Worm (Caenorhabditis elegans) whole organism, L4 larva: Measurements from ENCODE around the gene R107.5.

Experiments
- F37D6.2 ChIP-seq: sonication (generic microtip); optimal IDR thresholded peaks from 2 replicates; lab custom pipeline; 2016; ENCODE audit warnings: mild to moderate bottlenecking, missing genetic modification characterization, missing compliant biosample characterization
- F44E2.7 ChIP-seq: fragments of 200-800 bp; sonication (Bioruptor generic); IDR thresholded peaks from 2 replicates; pipeline ENCODE4 v2.1.2; 2022; ENCODE audit warnings: missing genetic modification characterization, missing compliant biosample characterization
- aly-2 ChIP-seq: sonication (generic microtip); optimal IDR thresholded peaks from 2 replicates; lab custom pipeline; 2018; ENCODE audit warnings: missing biosample characterization, missing genetic modification characterization
- ceh-28 ChIP-seq: fragments of 150-350 bp; optimal IDR thresholded peaks from 2 replicates; lab custom pipeline; 2014; ENCODE audit warnings: missing biosample characterization, missing genetic modification reagents, missing genetic modification characterization
- cey-2 ChIP-seq: sonication (generic microtip); optimal IDR thresholded peaks from 3 replicates; lab custom pipeline; 2017; ENCODE audit warnings: missing genetic modification characterization, mild to moderate bottlenecking, missing compliant biosample characterization, antibody characterized with exemption, borderline replicate concordance; ENCODE audit not compliant: insufficient read depth
- daf-16 ChIP-seq, 3 experiments: sonication (generic microtip); optimal IDR thresholded peaks; 2 replicates each; lab custom pipeline; 2016 to 2017; ENCODE audit warnings: missing genetic modification characterization in 3 of 3, missing genetic modification reagents in 3 of 3, mild to moderate bottlenecking in 2 of 3, missing compliant biosample characterization in 2 of 3, missing biosample characterization in 1 of 3, moderate library complexity in 1 of 3
- daf-8 ChIP-seq: fragments of 200-800 bp; sonication (Bioruptor generic); IDR thresholded peaks from 2 replicates; pipeline ENCODE4 v1.3.6; 2022; ENCODE audit warnings: missing genetic modification characterization, missing compliant biosample characterization
- dmd-6 ChIP-seq: fragments of 200-800 bp; sonication (Bioruptor generic); IDR thresholded peaks from 2 replicates; pipeline ENCODE4 v1.3.6; 2022; ENCODE audit warnings: missing genetic modification reagents, missing genetic modification characterization, missing compliant biosample characterization
- dmd-9 ChIP-seq: fragments of 200-800 bp; sonication (Bioruptor generic); IDR thresholded peaks from 2 replicates; pipeline ENCODE4 v1.3.6; 2022; ENCODE audit warnings: missing genetic modification reagents, missing genetic modification characterization, missing compliant biosample characterization
- duxl-1 ChIP-seq: sonication (generic microtip); optimal IDR thresholded peaks from 2 replicates; lab custom pipeline; 2016; ENCODE audit warnings: mild to moderate bottlenecking, missing genetic modification characterization, moderate library complexity, missing compliant biosample characterization; ENCODE audit not compliant: poor library complexity
- dve-1 ChIP-seq: sonication (generic microtip); optimal IDR thresholded peaks from 2 replicates; lab custom pipeline; 2017; ENCODE audit warnings: antibody characterized with exemption, mild to moderate bottlenecking, missing genetic modification characterization, missing compliant biosample characterization; ENCODE audit not compliant: insufficient read depth
- gei-8 ChIP-seq: fragments of 200-800 bp; sonication (Bioruptor generic); optimal IDR thresholded peaks from 2 replicates; lab custom pipeline; 2018; ENCODE audit warnings: mild to moderate bottlenecking, missing genetic modification characterization, missing compliant biosample characterization
- hlh-11 ChIP-seq: fragments of 200-800 bp; sonication (Bioruptor generic); optimal IDR thresholded peaks from 2 replicates; lab custom pipeline; 2018; ENCODE audit warnings: mild to moderate bottlenecking, missing genetic modification characterization, missing compliant biosample characterization
- hlh-30 ChIP-seq: sonication (generic microtip); optimal IDR thresholded peaks from 2 replicates; lab custom pipeline; 2017; ENCODE audit warnings: antibody characterized with exemption, mild to moderate bottlenecking, missing genetic modification characterization, missing compliant biosample characterization; ENCODE audit not compliant: insufficient read depth
- hmg-1.1 ChIP-seq: fragments of 200-800 bp; sonication (Bioruptor generic); IDR thresholded peaks from 2 replicates; pipeline ENCODE4 v1.3.6; 2022; ENCODE audit warnings: missing genetic modification reagents, missing genetic modification characterization, missing compliant biosample characterization
- lim-7 ChIP-seq: fragments of 200-800 bp; sonication (Bioruptor generic); IDR thresholded peaks from 2 replicates; pipeline ENCODE4 v1.3.6; 2022; ENCODE audit warnings: missing genetic modification characterization, missing compliant biosample characterization
- lin-1 ChIP-seq: fragments of 200-800 bp; sonication (Bioruptor generic); IDR thresholded peaks from 2 replicates; pipeline ENCODE4 v1.3.6; 2022; ENCODE audit warnings: missing genetic modification reagents, missing genetic modification characterization, missing compliant biosample characterization
- lin-29 ChIP-seq: fragments of 200-800 bp; sonication (Bioruptor generic); IDR thresholded peaks from 2 replicates; pipeline ENCODE4 v1.3.6; 2022; ENCODE audit warnings: missing genetic modification reagents, missing genetic modification characterization, missing compliant biosample characterization
- lin-39 ChIP-seq: fragments of 150-350 bp; optimal IDR thresholded peaks from 2 replicates; lab custom pipeline; 2014; ENCODE audit warnings: missing biosample characterization, missing genetic modification reagents, missing genetic modification characterization
- lsy-2 ChIP-seq, 2 experiments: fragments of 150-350 bp in 1 of 2; sonication (generic microtip) in 1 of 2; optimal IDR thresholded peaks; 2 replicates each; lab custom pipeline; 2014 to 2017; ENCODE audit warnings: missing biosample characterization in 2 of 2, missing genetic modification characterization in 2 of 2
- madf-5 ChIP-seq, 2 experiments: fragments of 200-800 bp; sonication (Bioruptor generic); IDR thresholded peaks; 2 replicates each; pipeline ENCODE4 v1.3.6; 2022; ENCODE audit warnings: missing compliant biosample characterization in 2 of 2, missing genetic modification characterization in 2 of 2
- mdt-29 ChIP-seq: fragments of 200-800 bp; sonication (Bioruptor generic); IDR thresholded peaks from 2 replicates; pipeline ENCODE4 v1.3.6; 2022; ENCODE audit warnings: missing genetic modification reagents, missing genetic modification characterization, missing compliant biosample characterization
- mep-1 ChIP-seq: fragments of 150-350 bp; sonication (generic microtip); optimal IDR thresholded peaks from 3 replicates; lab custom pipeline; 2014; ENCODE audit warnings: missing biosample characterization, missing genetic modification characterization
- mes-2 ChIP-seq: sonication (generic microtip); optimal IDR thresholded peaks from 2 replicates; lab custom pipeline; 2016; ENCODE audit warnings: missing genotype, mild to moderate bottlenecking, missing genetic modification characterization, missing compliant biosample characterization; ENCODE audit not compliant: poor library complexity, severe bottlenecking
- nhr-10 ChIP-seq: fragments of 150-350 bp; optimal IDR thresholded peaks from 2 replicates; lab custom pipeline; 2014; ENCODE audit warnings: missing biosample characterization, missing genetic modification characterization
- nhr-111 ChIP-seq: fragments of 200-800 bp; sonication (Bioruptor generic); optimal IDR thresholded peaks from 2 replicates; lab custom pipeline; 2018; ENCODE audit warnings: mild to moderate bottlenecking, missing genetic modification characterization, missing compliant biosample characterization
- nhr-41 ChIP-seq: fragments of 200-800 bp; sonication (Bioruptor generic); IDR thresholded peaks from 2 replicates; pipeline ENCODE4 v1.3.6; 2022; ENCODE audit warnings: missing genetic modification reagents, missing genetic modification characterization, missing compliant biosample characterization
- nhr-42 ChIP-seq: fragments of 200-800 bp; sonication (Bioruptor generic); IDR thresholded peaks from 2 replicates; pipeline ENCODE4 v1.3.6; 2022; ENCODE audit warnings: missing genetic modification characterization, missing compliant biosample characterization
- nhr-76 ChIP-seq: fragments of 150-350 bp; optimal IDR thresholded peaks from 2 replicates; lab custom pipeline; 2014; ENCODE audit warnings: missing biosample characterization, missing genetic modification characterization
- pha-4 ChIP-seq, 2 experiments: fragments of 150-350 bp in 1 of 2; fragments of 200-800 bp in 1 of 2; sonication (Bioruptor generic) in 1 of 2; IDR thresholded peaks in 1 of 2; optimal IDR thresholded peaks in 1 of 2; 2 replicates each; pipeline versions ENCODE4 v1.3.6 to Lab custom; 2014 to 2022; ENCODE audit warnings: missing genetic modification characterization in 2 of 2, missing genetic modification reagents in 2 of 2, missing biosample characterization in 1 of 2, missing compliant biosample characterization in 1 of 2
- php-3 ChIP-seq: fragments of 200-800 bp; sonication (Bioruptor generic); IDR thresholded peaks from 2 replicates; pipeline ENCODE4 v1.3.6; 2022; ENCODE audit warnings: missing genetic modification reagents, missing genetic modification characterization, missing compliant biosample characterization
- rbr-2 ChIP-seq: sonication (generic microtip); optimal IDR thresholded peaks from 2 replicates; lab custom pipeline; 2016; ENCODE audit warnings: missing genotype, missing genetic modification characterization, missing compliant biosample characterization
- set-16 ChIP-seq: fragments of 200-800 bp; sonication (Bioruptor generic); IDR thresholded peaks from 2 replicates; pipeline ENCODE4 v1.3.6; 2022; ENCODE audit warnings: missing genetic modification reagents, missing genetic modification characterization, missing compliant biosample characterization
- spr-1 ChIP-seq: sonication (generic microtip); optimal IDR thresholded peaks from 2 replicates; lab custom pipeline; 2016; ENCODE audit warnings: mild to moderate bottlenecking, missing genetic modification characterization, missing compliant biosample characterization
- spr-3 ChIP-seq: fragments of 200-800 bp; sonication (Bioruptor generic); optimal IDR thresholded peaks from 2 replicates; lab custom pipeline; 2018; ENCODE audit warnings: mild to moderate bottlenecking, missing genetic modification characterization, missing compliant biosample characterization
- unc-39 ChIP-seq: sonication (generic microtip); optimal IDR thresholded peaks from 2 replicates; lab custom pipeline; 2017; ENCODE audit warnings: missing biosample characterization, missing genetic modification characterization
- zag-1 ChIP-seq: fragments of 150-350 bp; optimal IDR thresholded peaks from 2 replicates; lab custom pipeline; 2014; ENCODE audit warnings: missing biosample characterization, missing genetic modification characterization
- zfp-3 ChIP-seq: fragments of 200-800 bp; sonication (Bioruptor generic); conservative IDR thresholded peaks from 2 replicates; pipeline ENCODE4 v1.3.6; 2022; ENCODE audit warnings: missing genetic modification reagents, missing genetic modification characterization, missing compliant biosample characterization
- zip-11 ChIP-seq: fragments of 200-800 bp; sonication (Bioruptor generic); IDR thresholded peaks from 2 replicates; pipeline ENCODE4 v1.3.6; 2022; ENCODE audit warnings: missing genetic modification characterization, missing compliant biosample characterization
- ztf-11 ChIP-seq: fragments of 150-350 bp; optimal IDR thresholded peaks from 2 replicates; lab custom pipeline; 2014; ENCODE audit warnings: missing biosample characterization, missing genetic modification characterization

The R107.5 gene

DNA sequence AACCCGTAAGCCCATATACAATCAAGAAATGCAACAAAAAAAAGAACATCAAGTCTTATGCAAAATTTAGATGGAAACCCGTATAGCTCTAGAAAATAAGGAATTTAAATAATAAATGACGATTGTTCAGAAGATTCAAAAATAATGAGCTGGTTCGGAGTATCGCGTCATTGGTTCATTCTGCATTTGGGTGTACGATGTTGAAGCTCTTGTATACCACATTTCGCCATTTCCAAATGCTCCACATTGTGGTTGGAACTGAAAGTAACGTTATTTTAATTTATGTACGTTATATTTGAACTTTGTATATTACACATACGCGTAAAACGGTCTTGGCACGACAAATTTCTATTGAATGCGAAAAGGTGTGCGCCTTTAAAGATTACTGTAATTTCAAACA, 6.7 kb upstream of the R107.5 start (continued):
- TF ChIP-seq zip-11: no peak
- TF ChIP-seq dmd-6 (GFP tag; lab: Robert Waterston, UW): peak; percentile 34; the same call in 1 of the 2 replicates
- no peak for TF ChIP-seq lin-39 (tag; lab: Kevin White, UChicago)
- no peak for TF ChIP-seq F44E2.7
- TF ChIP-seq hlh-30 (tag; lab: Kevin White, UChicago): no peak
- no peak for TF ChIP-seq gei-8 (GFP tag; lab: Kevin White, UChicago)
- no peak for TF ChIP-seq lin-29
- peak; percentile 0 for TF ChIP-seq mes-2 (tag; lab: Kevin White, UChicago)
- peak in 1 of 2 experiments; percentile 55 for TF ChIP-seq lsy-2 (tag; optimal IDR thresholded peaks at IDR 0.05; lab: Kevin White, UChicago)
- TF ChIP-seq rbr-2 (tag; lab: Kevin White, UChicago): no peak
- peak; percentile 53 for TF ChIP-seq mep-1 (tag; lab: Kevin White, UChicago)
- TF ChIP-seq lim-7 (GFP tag; lab: Robert Waterston, UW): no peak
- TF ChIP-seq aly-2 (tag; lab: Kevin White, UChicago): no peak
- no peak for TF ChIP-seq nhr-76
- peak; percentile 73 for TF ChIP-seq dve-1 (tag; lab: Kevin White, UChicago)
- TF ChIP-seq F37D6.2: no peak
- 0 out of 2 replicates have a peak, but pooled peaks have one; percentile 8 for TF ChIP-seq lin-1
- TF ChIP-seq nhr-42: 0 out of 2 replicates have a peak, but pooled peaks have one; percentile 16
- peak; percentile 39 for TF ChIP-seq spr-1 (tag; lab: Kevin White, UChicago)
- TF ChIP-seq spr-3 (GFP tag; lab: Kevin White, UChicago): no peak
- no peak for TF ChIP-seq daf-8 (GFP tag; lab: Robert Waterston, UW)
- no peak for TF ChIP-seq ceh-28 (tag; lab: Kevin White, UChicago)
- TF ChIP-seq daf-16 (GFP tag; optimal IDR thresholded peaks at IDR 0.05; lab: Kevin White, UChicago): peak in 1 of 2 experiments; percentile 30
- peak; percentile 36 for TF ChIP-seq daf-16 (tag; optimal IDR thresholded peaks at IDR 0.05; lab: Kevin White, UChicago)
- TF ChIP-seq dmd-9: no peak
- TF ChIP-seq nhr-41 (GFP tag; lab: Robert Waterston, UW): 0 out of 2 replicates have a peak, but pooled peaks have one; percentile 5
- no peak for TF ChIP-seq nhr-111
- TF ChIP-seq mdt-29 (GFP tag; lab: Robert Waterston, UW): peak; percentile 28; the same call in 1 of the 2 replicates
- no peak for TF ChIP-seq ztf-11 (tag; lab: Kevin White, UChicago)
- peak; percentile 50 for TF ChIP-seq hlh-11
- TF ChIP-seq nhr-10 (tag; lab: Kevin White, UChicago): no peak
- peak; percentile 55 for TF ChIP-seq duxl-1 (tag; lab: Kevin White, UChicago)
- TF ChIP-seq zfp-3 (GFP tag; lab: Robert Waterston, UW): peak; percentile 91
- TF ChIP-seq madf-5 (GFP tag; IDR thresholded peaks at IDR 0.05; lab: Robert Waterston, UW): no peak
- TF ChIP-seq php-3 (GFP tag; lab: Robert Waterston, UW): no peak
- no peak for TF ChIP-seq cey-2 (tag; lab: Kevin White, UChicago)
- no peak for TF ChIP-seq zag-1
- TF ChIP-seq unc-39 (tag; lab: Kevin White, UChicago): no peak
- peak; percentile 70; the same call in 1 of the 2 replicates for TF ChIP-seq pha-4 (GFP tag; IDR thresholded peaks at IDR 0.05; lab: Robert Waterston, UW)
- no peak for TF ChIP-seq pha-4 (tag; optimal IDR thresholded peaks at IDR 0.05; lab: Kevin White, UChicago)
- peak; percentile 27; the same call in 1 of the 2 replicates for TF ChIP-seq hmg-1.1 (GFP tag; lab: Robert Waterston, UW)
- no peak for TF ChIP-seq set-16 (GFP tag; lab: Robert Waterston, UW)
- TF ChIP-seq, all 104 proteins: peak for 20
